Fruit fly (Drosophila melanogaster) whole organism, prepupa: ENCODE data around the gene AnxB10.
"Not testable (repeated sequence)": the region's sequence is repeated elsewhere in the genome, so short reads cannot be mapped to it uniquely, and the experiment has no call there.

Source experiments
- CG10631 ChIP-seq: fragments of 200-800 bp; sonication (Bioruptor generic); optimal IDR thresholded peaks from 2 replicates; lab custom pipeline; 2016; ENCODE audit warnings: missing biosample characterization, missing genetic modification characterization
- CG10669 ChIP-seq: fragments of 200-800 bp; sonication (Bioruptor generic); optimal IDR thresholded peaks from 3 replicates; lab custom pipeline; 2018; ENCODE audit warnings: missing biosample characterization, mild to moderate bottlenecking, missing genetic modification characterization, moderate library complexity
- CG11762 ChIP-seq: fragments of 200-800 bp; sonication (Bioruptor generic); optimal IDR thresholded peaks from 3 replicates; lab custom pipeline; 2016; ENCODE audit warnings: missing biosample characterization, missing genetic modification characterization; ENCODE audit not compliant: insufficient read depth
- CG11902 ChIP-seq: fragments of 200-800 bp; sonication (Bioruptor generic); optimal IDR thresholded peaks from 3 replicates; lab custom pipeline; 2016; ENCODE audit warnings: missing biosample characterization, missing genetic modification characterization
- CG1621 ChIP-seq: fragments of 200-800 bp; sonication (Bioruptor generic); optimal IDR thresholded peaks from 3 replicates; lab custom pipeline; 2018; ENCODE audit warnings: missing biosample characterization, mild to moderate bottlenecking, missing genetic modification characterization
- CG31627 ChIP-seq: fragments of 200-800 bp; sonication (Bioruptor generic); optimal IDR thresholded peaks from 3 replicates; lab custom pipeline; 2016; ENCODE audit warnings: missing biosample characterization, missing genetic modification characterization
- CG34406 ChIP-seq: fragments of 200-800 bp; sonication (Bioruptor generic); optimal IDR thresholded peaks from 3 replicates; lab custom pipeline; 2016; ENCODE audit warnings: missing biosample characterization, missing genetic modification characterization
- CG3919 ChIP-seq: fragments of 200-800 bp; sonication (Bioruptor generic); optimal IDR thresholded peaks from 3 replicates; lab custom pipeline; 2016; ENCODE audit warnings: missing biosample characterization, missing genetic modification characterization
- CG4318 ChIP-seq: fragments of 200-800 bp; sonication (Bioruptor generic); optimal IDR thresholded peaks from 3 replicates; lab custom pipeline; 2017; ENCODE audit warnings: missing biosample characterization, mild to moderate bottlenecking, missing genetic modification characterization
- CG6792 ChIP-seq: fragments of 200-800 bp; sonication (Bioruptor generic); optimal IDR thresholded peaks from 3 replicates; lab custom pipeline; 2016; ENCODE audit warnings: missing biosample characterization, missing genetic modification characterization
- CG6808 ChIP-seq: fragments of 200-800 bp; sonication (Bioruptor generic); optimal IDR thresholded peaks from 3 replicates; lab custom pipeline; 2017; ENCODE audit warnings: missing biosample characterization, missing genetic modification characterization, mild to moderate bottlenecking, moderate library complexity, missing genetic modification reagents
- CG6854 ChIP-seq: fragments of 200-800 bp; sonication (Bioruptor generic); optimal IDR thresholded peaks from 2 replicates; lab custom pipeline; 2017; ENCODE audit warnings: missing biosample characterization, mild to moderate bottlenecking, missing genetic modification characterization
- CG7368 ChIP-seq: fragments of 200-800 bp; sonication (Bioruptor generic); optimal IDR thresholded peaks from 3 replicates; lab custom pipeline; 2016; ENCODE audit warnings: missing biosample characterization, missing genetic modification characterization
- CG8119 ChIP-seq: fragments of 200-800 bp; sonication (Bioruptor generic); IDR thresholded peaks from 3 replicates; pipeline ENCODE4 v1.3.6; 2022; ENCODE audit warnings: missing biosample characterization, missing genetic modification characterization
- CG9139 ChIP-seq: fragments of 200-800 bp; sonication (Bioruptor generic); optimal IDR thresholded peaks from 3 replicates; lab custom pipeline; 2017; ENCODE audit warnings: missing biosample characterization, mild to moderate bottlenecking, missing genetic modification characterization
- Eip75B ChIP-seq: fragments of 200-800 bp; sonication (Bioruptor generic); optimal IDR thresholded peaks from 3 replicates; lab custom pipeline; 2016; ENCODE audit warnings: missing biosample characterization, missing genetic modification characterization
- Eip78C ChIP-seq: fragments of 200-800 bp; sonication (Bioruptor generic); peaks from one replicate; lab custom pipeline; 2016; ENCODE audit warnings: missing biosample characterization, missing genetic modification characterization
- Ets96B ChIP-seq: fragments of 200-800 bp; optimal IDR thresholded peaks from 2 replicates; lab custom pipeline; 2019; ENCODE audit warnings: missing biosample characterization, mild to moderate bottlenecking, missing genetic modification characterization, moderate library complexity
- Hr39 ChIP-seq: fragments of 200-800 bp; sonication (Bioruptor generic); optimal IDR thresholded peaks from 2 replicates; lab custom pipeline; 2016; ENCODE audit warnings: missing biosample characterization, missing genetic modification characterization
- Lpt ChIP-seq: fragments of 200-800 bp; sonication (Bioruptor generic); optimal IDR thresholded peaks from 3 replicates; lab custom pipeline; 2016; ENCODE audit warnings: missing biosample characterization, missing genetic modification characterization
- Sox15 ChIP-seq: fragments of 200-800 bp; sonication (Bioruptor generic); optimal IDR thresholded peaks from 3 replicates; lab custom pipeline; 2016; ENCODE audit warnings: missing biosample characterization, missing genetic modification characterization
- acj6 ChIP-seq: fragments of 200-800 bp; sonication (Bioruptor generic); optimal IDR thresholded peaks from 3 replicates; lab custom pipeline; 2016; ENCODE audit warnings: missing biosample characterization, missing genetic modification characterization
- dac ChIP-seq: fragments of 200-800 bp; sonication (Bioruptor generic); optimal IDR thresholded peaks from 2 replicates; lab custom pipeline; 2017; ENCODE audit warnings: missing biosample characterization, mild to moderate bottlenecking, missing genetic modification characterization
- esn ChIP-seq: fragments of 200-800 bp; sonication (Bioruptor generic); optimal IDR thresholded peaks from 2 replicates; lab custom pipeline; 2016; ENCODE audit warnings: missing biosample characterization, mild to moderate bottlenecking, missing genetic modification characterization, moderate library complexity
- fd85E ChIP-seq: fragments of 200-800 bp; sonication (Bioruptor generic); optimal IDR thresholded peaks from 3 replicates; lab custom pipeline; 2016; ENCODE audit warnings: missing biosample characterization, missing genetic modification characterization
- fkh ChIP-seq: fragments of 200-800 bp; sonication (Bioruptor generic); optimal IDR thresholded peaks from 3 replicates; lab custom pipeline; 2017; ENCODE audit warnings: missing biosample characterization, mild to moderate bottlenecking, missing genetic modification characterization, moderate library complexity
- lz ChIP-seq: fragments of 200-800 bp; sonication (Bioruptor generic); optimal IDR thresholded peaks from 3 replicates; lab custom pipeline; 2016; ENCODE audit warnings: missing biosample characterization, missing genetic modification characterization
- net ChIP-seq: fragments of 200-800 bp; sonication (Bioruptor generic); optimal IDR thresholded peaks from 3 replicates; lab custom pipeline; 2016; ENCODE audit warnings: missing biosample characterization, missing genetic modification characterization
- pdm3 ChIP-seq: fragments of 200-800 bp; sonication (Bioruptor generic); optimal IDR thresholded peaks from 3 replicates; lab custom pipeline; 2016; ENCODE audit warnings: missing biosample characterization, missing genetic modification characterization
- salr ChIP-seq, 2 experiments: fragments of 200-800 bp; sonication (Bioruptor generic); optimal IDR thresholded peaks; 3 replicates each; lab custom pipeline; 2016 to 2018; ENCODE audit warnings: missing biosample characterization in 2 of 2, missing genetic modification characterization in 2 of 2, mild to moderate bottlenecking in 1 of 2
- spab ChIP-seq: fragments of 200-800 bp; sonication (Bioruptor generic); optimal IDR thresholded peaks from 2 replicates; lab custom pipeline; 2017; ENCODE audit warnings: missing biosample characterization, mild to moderate bottlenecking, missing genetic modification characterization, missing genetic modification reagents
- ss ChIP-seq, 2 experiments: fragments of 200-800 bp; sonication (Bioruptor generic); optimal IDR thresholded peaks; 2 replicates in 1 of 2; 3 replicates in 1 of 2; lab custom pipeline; 2017 to 2018; ENCODE audit warnings: mild to moderate bottlenecking in 2 of 2, missing biosample characterization in 2 of 2, missing genetic modification characterization in 2 of 2, moderate library complexity in 1 of 2
- svp ChIP-seq: fragments of 200-800 bp; sonication (Bioruptor generic); peaks from one replicate; lab custom pipeline; 2016; ENCODE audit warnings: missing biosample characterization, missing genetic modification characterization
- topi ChIP-seq: fragments of 200-800 bp; sonication (Bioruptor generic); optimal IDR thresholded peaks from 3 replicates; lab custom pipeline; 2016; ENCODE audit warnings: missing biosample characterization, missing genetic modification characterization

AnxB10 gene

dm6 chrX:20143088-20143487 is 30.2 kb downstream of the AnxB10 start, which contains the start of gene Or19a:
Gene Or19a, minus strand, starts transcription at chrX:20143188.
- TF ChIP-seq fd85E; CG10631 (GFP tag; lab: Kevin White, UChicago); Lpt (GFP tag; lab: Kevin White, UChicago): not testable (repeated sequence)

- TF ChIP-seq Eip75B (GFP tag; lab: Kevin White, UChicago) (no peak), acj6 (GFP tag; lab: Kevin White, UChicago) (no peak), fd85E (no peak), CG34406 (GFP tag; lab: Kevin White, UChicago) (no peak), CG9139 (GFP tag; lab: Kevin White, UChicago) (no peak), CG6792 (GFP tag; lab: Kevin White, UChicago) (no peak), CG6808 (GFP tag; lab: Kevin White, UChicago) (no peak), CG7368 (GFP tag; lab: Kevin White, UChicago) (no peak), Sox15 (GFP tag; lab: Kevin White, UChicago) (no peak)
These were observed 32.6 kb downstream of the AnxB10 start, which contains the start of gene CG34332 for dm6 chrX:20140710-20141109. Gene CG34332, plus strand, starts transcription at chrX:20141010.

dm6 chrX:20139493-20139892 is 33.8 kb downstream of the AnxB10 start, which contains the start of gene CG42583:
Gene CG42583, plus strand, starts transcription at chrX:20139793.
- TF ChIP-seq salr (GFP tag; optimal IDR thresholded peaks at IDR 0.05; lab: Kevin White, UChicago), result no peak
- TF ChIP-seq CG1621 (tag; lab: Kevin White, UChicago), result no peak
- TF ChIP-seq CG4318, result no peak
- no peak for TF ChIP-seq lz (GFP tag; lab: Kevin White, UChicago)
- TF ChIP-seq fd85E, result no peak
- no peak for TF ChIP-seq spab (GFP tag; lab: Kevin White, UChicago)
- no peak for TF ChIP-seq CG6808 (GFP tag; lab: Kevin White, UChicago)
- no peak for TF ChIP-seq pdm3 (GFP tag; lab: Kevin White, UChicago)
- no peak for TF ChIP-seq CG9139 (GFP tag; lab: Kevin White, UChicago)

- TF ChIP-seq esn (GFP tag; lab: Kevin White, UChicago) (no peak), Lpt (GFP tag; lab: Kevin White, UChicago) (no peak), topi (GFP tag; lab: Kevin White, UChicago) (no peak), CG6808 (GFP tag; lab: Kevin White, UChicago) (no peak), salr (GFP tag; optimal IDR thresholded peaks at IDR 0.05; lab: Kevin White, UChicago) (no peak), CG6854 (no peak), Sox15 (GFP tag; lab: Kevin White, UChicago) (no peak), CG1621 (tag; lab: Kevin White, UChicago) (no peak), dac (no peak), CG11762 (GFP tag; lab: Kevin White, UChicago) (no peak), CG10669 (no peak), Eip78C (no peak), svp (GFP tag; lab: Kevin White, UChicago) (no peak), CG31627 (GFP tag; lab: Kevin White, UChicago) (no peak), CG7368 (GFP tag; lab: Kevin White, UChicago) (no peak), CG3919 (GFP tag; lab: Kevin White, UChicago) (peak; percentile 0), net (GFP tag; lab: Kevin White, UChicago) (no peak), Hr39 (no peak), ss (GFP tag; optimal IDR thresholded peaks at IDR 0.05; lab: Kevin White, UChicago) (peak in 1 of 2 experiments; percentile 23), Ets96B (tag; lab: Kevin White, UChicago) (no peak), fkh (GFP tag; lab: Kevin White, UChicago) (no peak), CG8119 (GFP tag; lab: Robert Waterston, UW) (0 out of 3 replicates have a peak, but pooled peaks have one; percentile 18), lz (GFP tag; lab: Kevin White, UChicago) (no peak), CG11902 (GFP tag; lab: Kevin White, UChicago) (no peak)
These were observed 39.9 kb downstream of the AnxB10 start, which contains the start of gene CG15322 for dm6 chrX:20133432-20133831. Gene CG15322, plus strand, starts transcription at chrX:20133579.
